Worm (Caenorhabditis elegans): Measurements from ENCODE around the gene ttb-1.

Gene ttb-1

DNA sequence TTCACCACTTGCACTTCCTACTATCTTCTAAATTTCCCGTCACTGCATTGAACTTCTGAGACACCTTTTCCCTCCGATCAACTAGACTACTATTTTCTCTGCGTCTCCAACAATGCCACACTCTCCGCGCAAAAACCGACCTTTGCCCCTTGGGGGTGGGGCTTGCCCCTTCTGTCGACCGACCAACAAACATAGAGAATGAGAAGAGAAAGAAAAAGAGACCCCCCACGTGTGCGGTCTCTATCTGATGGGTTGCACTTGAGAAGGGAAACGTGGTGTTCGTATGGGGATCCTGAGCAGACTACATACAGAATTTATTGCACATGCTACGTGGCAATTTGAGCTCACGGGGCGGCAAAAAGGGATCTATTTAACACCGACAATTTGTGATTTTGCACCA lies 1.4 kb upstream of the ttb-1 start (continued):
- no peak for TF ChIP-seq irx-1 (tag; optimal IDR thresholded peaks at IDR 0.05)
- TF ChIP-seq zip-4 (GFP tag; optimal IDR thresholded peaks at IDR 0.05), result no peak
- TF ChIP-seq pax-3 (tag; optimal IDR thresholded peaks at IDR 0.05), result no peak
- no peak for TF ChIP-seq ztf-4 (tag; optimal IDR thresholded peaks at IDR 0.05)
- TF ChIP-seq unc-62 (GFP tag; optimal IDR thresholded peaks at IDR 0.05), result no peak
- no peak for TF ChIP-seq aha-1 (tag; optimal IDR thresholded peaks at IDR 0.05)
- TF ChIP-seq ceh-82 (tag; optimal IDR thresholded peaks at IDR 0.05), result peak in 1 of 3 experiments; percentile 14
- peak in 1 of 2 experiments; percentile 77 for TF ChIP-seq mdl-1 (tag; optimal IDR thresholded peaks at IDR 0.05)
- TF ChIP-seq snpc-4 (tag; optimal IDR thresholded peaks at IDR 0.05), result no peak
- TF ChIP-seq lin-39 (tag; optimal IDR thresholded peaks at IDR 0.05), result no peak
- TF ChIP-seq nhr-85 (tag), result peak; percentile 72
- no peak for TF ChIP-seq egl-13 (tag; optimal IDR thresholded peaks at IDR 0.05)
- TF ChIP-seq nhr-84 (tag; optimal IDR thresholded peaks at IDR 0.05), result no peak
- no peak for TF ChIP-seq ceh-88 (GFP tag; IDR thresholded peaks at IDR 0.05)
- TF ChIP-seq zag-1 (tag; optimal IDR thresholded peaks at IDR 0.05), result no peak
- no peak for TF ChIP-seq lin-15B (tag; optimal IDR thresholded peaks at IDR 0.05)
- TF ChIP-seq ceh-8 (GFP tag; optimal IDR thresholded peaks at IDR 0.05), result no peak
- TF ChIP-seq mef-2 (tag; optimal IDR thresholded peaks at IDR 0.05), result no peak
- no peak for TF ChIP-seq ceh-90 (tag; optimal IDR thresholded peaks at IDR 0.05)
- TF ChIP-seq Y116A8C.19 (tag; optimal IDR thresholded peaks at IDR 0.05; ENCODE audit: borderline replicate concordance), result no peak
- TF ChIP-seq sup-37 (GFP tag; optimal IDR thresholded peaks at IDR 0.05), result no peak
- no peak for TF ChIP-seq aly-2 (tag; optimal IDR thresholded peaks at IDR 0.05)
- TF ChIP-seq nhr-90 (tag; optimal IDR thresholded peaks at IDR 0.05; ENCODE audit: poor library complexity), result peak; percentile 33
- no peak for TF ChIP-seq unc-86 (tag; optimal IDR thresholded peaks at IDR 0.05)
- TF ChIP-seq nhr-19 (GFP tag; conservative IDR thresholded peaks at IDR 0.05), result peak; percentile 13; the same call in 1 of the 2 replicates
- TF ChIP-seq hpl-2 (GFP tag; optimal IDR thresholded peaks at IDR 0.05), result no peak
- no peak for TF ChIP-seq fkh-4 (tag; optimal IDR thresholded peaks at IDR 0.05; ENCODE audit: borderline replicate concordance)
- no peak for TF ChIP-seq nhr-237 (tag; optimal IDR thresholded peaks at IDR 0.05)
- TF ChIP-seq dpl-1 (GFP tag; optimal IDR thresholded peaks at IDR 0.05), result peak in 2 of 3 experiments; percentile 22 to 35
- no peak for TF ChIP-seq F16B12.6 (tag; optimal IDR thresholded peaks at IDR 0.05)
- TF ChIP-seq jun-1 (tag; optimal IDR thresholded peaks at IDR 0.05), result no peak
- TF ChIP-seq dsc-1 (tag; optimal IDR thresholded peaks at IDR 0.05), result peak; percentile 58
- no peak for TF ChIP-seq nhr-28 (tag; optimal IDR thresholded peaks at IDR 0.05)
- TF ChIP-seq fkh-10 (GFP tag; optimal IDR thresholded peaks at IDR 0.05), result no peak
- TF ChIP-seq C16A3.4 (tag; optimal IDR thresholded peaks at IDR 0.05), result no peak
- no peak for TF ChIP-seq isw-1 (GFP tag; IDR thresholded peaks at IDR 0.05)
- TF ChIP-seq hlh-17 (GFP tag; optimal IDR thresholded peaks at IDR 0.05; ENCODE audit: borderline replicate concordance), result no peak
- no peak for TF ChIP-seq sox-4 (tag; optimal IDR thresholded peaks at IDR 0.05)
- TF ChIP-seq ets-5 (GFP tag; IDR thresholded peaks at IDR 0.05), result no peak
- TF ChIP-seq swsn-7 (tag; optimal IDR thresholded peaks at IDR 0.05), result peak; percentile 16
- TF ChIP-seq vab-15 (tag; optimal IDR thresholded peaks at IDR 0.05), result no peak
- TF ChIP-seq lin-35 (GFP tag; optimal IDR thresholded peaks at IDR 0.05), result peak in 1 of 2 experiments; percentile 40
- no peak for TF ChIP-seq unc-98 (GFP tag; IDR thresholded peaks at IDR 0.05)
- TF ChIP-seq sptf-1 (tag; optimal IDR thresholded peaks at IDR 0.05), result no peak
- no peak for TF ChIP-seq hlh-4 (tag; optimal IDR thresholded peaks at IDR 0.05)
- no peak for TF ChIP-seq mep-1 (tag; optimal IDR thresholded peaks at IDR 0.05)
- TF ChIP-seq alr-1 (tag; optimal IDR thresholded peaks at IDR 0.05; ENCODE audit: borderline replicate concordance), result no peak
- TF ChIP-seq nhr-20 (tag; optimal IDR thresholded peaks at IDR 0.05), result peak; percentile 69
- TF ChIP-seq ceh-63 (GFP tag; optimal IDR thresholded peaks at IDR 0.05), result no peak
- TF ChIP-seq snu-23 (GFP tag; optimal IDR thresholded peaks at IDR 0.05), result peak; percentile 33
- peak; percentile 20 to 50 for TF ChIP-seq efl-1 (optimal IDR thresholded peaks at IDR 0.05)
- TF ChIP-seq efl-1 (GFP tag; optimal IDR thresholded peaks at IDR 0.05 in 1 of 2), result peak; percentile 26 to 93
- TF ChIP-seq tlp-1 (tag; optimal IDR thresholded peaks at IDR 0.05), result no peak
- TF ChIP-seq tbx-2 (tag; optimal IDR thresholded peaks at IDR 0.05), result peak; percentile 31
- no peak for TF ChIP-seq ama-1 (optimal IDR thresholded peaks at IDR 0.05)

Measured in whole organism, L1 larva.